Worm (Caenorhabditis elegans) whole organism, mixed stage, embryonic: ENCODE measurements around the gene fbxa-151.

Source experiments
- blmp-1 ChIP-seq: fragments of 150-350 bp; optimal IDR thresholded peaks from 2 replicates; lab custom pipeline; 2014; ENCODE audit warnings: missing biosample characterization, missing genetic modification characterization
- drap-1 ChIP-seq: fragments of 200-800 bp; sonication (Bioruptor generic); optimal IDR thresholded peaks from 3 replicates; lab custom pipeline; 2018; ENCODE audit warnings: mild to moderate bottlenecking, missing genetic modification characterization, missing compliant biosample characterization
- elt-3 ChIP-seq: fragments of 150-350 bp; optimal IDR thresholded peaks from 2 replicates; lab custom pipeline; 2014; ENCODE audit warnings: missing biosample characterization, missing genetic modification characterization
- unc-62 ChIP-seq: fragments of 150-350 bp; optimal IDR thresholded peaks from 2 replicates; lab custom pipeline; 2014; ENCODE audit warnings: missing biosample characterization, missing genetic modification reagents, missing genetic modification characterization

ce11 chrIII:1223319-1224093 lies 43.2 kb downstream of the fbxa-151 start:
- no peak for TF ChIP-seq blmp-1
- TF ChIP-seq unc-62: no peak
- no peak for TF ChIP-seq elt-3
- no peak for TF ChIP-seq drap-1
